Fruit fly (Drosophila melanogaster): ENCODE results near the gene Btk.

Gene Btk

dm6 chr2L:8319858-8320525 is 19.1 kb upstream of the Btk start, which contains the start of the genes mtsh and strat (continued):
- peak; percentile 81 for TF ChIP-seq CG6765 (GFP tag; optimal IDR thresholded peaks at IDR 0.05)
- TF ChIP-seq CG1832 (GFP tag; optimal IDR thresholded peaks at IDR 0.05), result no peak
- TF ChIP-seq sd (tag; optimal IDR thresholded peaks at IDR 0.05), result no peak
- TF ChIP-seq al (GFP tag; IDR thresholded peaks at IDR 0.05), result no peak
- peak; percentile 62 for TF ChIP-seq Sox100B (GFP tag; optimal IDR thresholded peaks at IDR 0.05)
- peak; percentile 65 for TF ChIP-seq CG17359 (tag; optimal IDR thresholded peaks at IDR 0.05)
- TF ChIP-seq ranshi (GFP tag; IDR thresholded peaks at IDR 0.05), result peak; percentile 48; the same call in 1 of the 2 replicates
- TF ChIP-seq CG15601 (tag; optimal IDR thresholded peaks at IDR 0.05), result peak; percentile 75
- peak; percentile 58 for TF ChIP-seq scrt (GFP tag; optimal IDR thresholded peaks at IDR 0.05)
- TF ChIP-seq pzg (GFP tag; optimal IDR thresholded peaks at IDR 0.05), result peak; percentile 84
- TF ChIP-seq Ptx1 (GFP tag; IDR thresholded peaks at IDR 0.05), result no peak; the same call in 1 of the 2 replicates
- peak; percentile 35; the same call in 1 of the 2 replicates for TF ChIP-seq inv (GFP tag; IDR thresholded peaks at IDR 0.05; ENCODE audit: partially characterized antibody)
- TF ChIP-seq CG12744 (GFP tag; optimal IDR thresholded peaks at IDR 0.05), result no peak
- peak; percentile 30 for TF ChIP-seq CG9817 (tag; optimal IDR thresholded peaks at IDR 0.05)
- TF ChIP-seq CG13775 (GFP tag; optimal IDR thresholded peaks at IDR 0.05), result peak; percentile 61
- no peak for TF ChIP-seq Oaz (GFP tag; IDR thresholded peaks at IDR 0.05)
- TF ChIP-seq Sox102F (GFP tag; optimal IDR thresholded peaks at IDR 0.05), result no peak
- TF ChIP-seq CG33213 (GFP tag; optimal IDR thresholded peaks at IDR 0.05), result peak; percentile 73
- TF ChIP-seq CG10366 (GFP tag; IDR thresholded peaks at IDR 0.05), result peak; percentile 18; the same call in 1 of the 2 replicates
- peak; percentile 19 for TF ChIP-seq dmrt11E (tag; optimal IDR thresholded peaks at IDR 0.05)
- peak; percentile 59 for TF ChIP-seq CG2120 (GFP tag; optimal IDR thresholded peaks at IDR 0.05)
- TF ChIP-seq crol (GFP tag; IDR thresholded peaks at IDR 0.05), result no peak
- no peak for TF ChIP-seq psq (GFP tag; optimal IDR thresholded peaks at IDR 0.05)
- no peak for TF ChIP-seq Ravus (GFP tag; IDR thresholded peaks at IDR 0.05)
- TF ChIP-seq CG4404 (GFP tag; IDR thresholded peaks at IDR 0.05), result 0 out of 2 replicates have a peak, but pooled peaks have one; percentile 23
- TF ChIP-seq CG4282 (GFP tag; optimal IDR thresholded peaks at IDR 0.05), result no peak
- no peak for TF ChIP-seq CG3726 (GFP tag; IDR thresholded peaks at IDR 0.05)
- peak; percentile 2 for TF ChIP-seq CG10543 (GFP tag; optimal IDR thresholded peaks at IDR 0.05)
- peak; percentile 33 for TF ChIP-seq zfh2 (GFP tag; optimal IDR thresholded peaks at IDR 0.05)
- no peak for TF ChIP-seq Taf1 (GFP tag; IDR thresholded peaks at IDR 0.05)
- TF ChIP-seq BtbVII (GFP tag; optimal IDR thresholded peaks at IDR 0.05), result peak; percentile 52
- TF ChIP-seq CG14014 (GFP tag; IDR thresholded peaks at IDR 0.05), result peak; percentile 9; the same call in 1 of the 2 replicates
- TF ChIP-seq CG12071 (GFP tag; optimal IDR thresholded peaks at IDR 0.05), result peak; percentile 71
- TF ChIP-seq Med (GFP tag), result peak; percentile 95
- TF ChIP-seq chn (GFP tag; optimal IDR thresholded peaks at IDR 0.05), result peak; percentile 28
- TF ChIP-seq Lhr (GFP tag; optimal IDR thresholded peaks at IDR 0.05), result no peak
- TF ChIP-seq lilli (GFP tag; optimal IDR thresholded peaks at IDR 0.05), result peak; percentile 58
- peak; percentile 38 to 51 for TF ChIP-seq dpn (GFP tag; optimal IDR thresholded peaks at IDR 0.05)
- TF ChIP-seq NFAT (GFP tag; IDR thresholded peaks at IDR 0.05), result peak; percentile 49; the same call in 1 of the 2 replicates
- TF ChIP-seq Trl (optimal IDR thresholded peaks at IDR 0.05), result no peak
- peak; percentile 49 for TF ChIP-seq Trl (GFP tag; optimal IDR thresholded peaks at IDR 0.05)
- peak; percentile 73 for TF ChIP-seq Bgb (GFP tag; IDR thresholded peaks at IDR 0.05; ENCODE audit: partially characterized antibody)
- peak; percentile 56; the same call in 2 of the 3 replicates for TF ChIP-seq ase (GFP tag; IDR thresholded peaks at IDR 0.05)
- peak; percentile 41; the same call in 2 of the 3 replicates for TF ChIP-seq tgo (GFP tag; IDR thresholded peaks at IDR 0.05)
- TF ChIP-seq CG11093 (GFP tag; IDR thresholded peaks at IDR 0.05), result no peak
- TF ChIP-seq CG32532 (GFP tag; IDR thresholded peaks at IDR 0.05), result peak; percentile 52
- peak; percentile 65 for TF ChIP-seq trem (tag; optimal IDR thresholded peaks at IDR 0.05)
- TF ChIP-seq z (GFP tag; IDR thresholded peaks at IDR 0.05), result no peak
- peak; percentile 39 for TF ChIP-seq CG8281 (tag; optimal IDR thresholded peaks at IDR 0.05)
- TF ChIP-seq dysf (GFP tag; IDR thresholded peaks at IDR 0.05), result peak; percentile 45; the same call in 2 of the 3 replicates

Data from whole organism, embryonic.